Fruit fly (Drosophila melanogaster) Kc167 (cell line): ENCODE results near the gene CG7565.

Source experiments
- Myc ChIP-seq: fragments of >200 bp; optimal IDR thresholded peaks from 2 replicates; lab custom pipeline; 2017; ENCODE audit warnings: missing external identifiers
- Sin3A ChIP-seq: fragments of >200 bp; optimal IDR thresholded peaks from 2 replicates; lab custom pipeline; 2018; ENCODE audit warnings: missing external identifiers
- h ChIP-seq: fragments of >200 bp; optimal IDR thresholded peaks from 3 replicates; lab custom pipeline; 2018; ENCODE audit warnings: missing external identifiers
- insv ChIP-seq: fragments of >200 bp; optimal IDR thresholded peaks from 3 replicates; lab custom pipeline; 2018; ENCODE audit warnings: missing external identifiers
- psq ChIP-seq: fragments of >200 bp; optimal IDR thresholded peaks from 2 replicates; lab custom pipeline; 2017; ENCODE audit warnings: missing external identifiers
- ttk ChIP-seq: sonication (Bioruptor generic); optimal IDR thresholded peaks from 2 replicates; lab custom pipeline; 2017; ENCODE audit warnings: missing external identifiers

Gene CG7565

dm6 chr3L:8063214-8064156, 28.1 kb downstream of the CG7565 start, which contains the start of gene Sarm:
TSS of gene Sarm (plus strand) at chr3L:8063874.
- no peak for TF ChIP-seq Sin3A (lab: Kevin White, UChicago)
- TF ChIP-seq ttk (lab: Kevin White, UChicago): no peak
- no peak for TF ChIP-seq insv (lab: Kevin White, UChicago)
- TF ChIP-seq h (lab: Kevin White, UChicago): no peak
- TF ChIP-seq psq (lab: Kevin White, UChicago): no peak
- TF ChIP-seq Myc (lab: Kevin White, UChicago): no peak

DNA sequence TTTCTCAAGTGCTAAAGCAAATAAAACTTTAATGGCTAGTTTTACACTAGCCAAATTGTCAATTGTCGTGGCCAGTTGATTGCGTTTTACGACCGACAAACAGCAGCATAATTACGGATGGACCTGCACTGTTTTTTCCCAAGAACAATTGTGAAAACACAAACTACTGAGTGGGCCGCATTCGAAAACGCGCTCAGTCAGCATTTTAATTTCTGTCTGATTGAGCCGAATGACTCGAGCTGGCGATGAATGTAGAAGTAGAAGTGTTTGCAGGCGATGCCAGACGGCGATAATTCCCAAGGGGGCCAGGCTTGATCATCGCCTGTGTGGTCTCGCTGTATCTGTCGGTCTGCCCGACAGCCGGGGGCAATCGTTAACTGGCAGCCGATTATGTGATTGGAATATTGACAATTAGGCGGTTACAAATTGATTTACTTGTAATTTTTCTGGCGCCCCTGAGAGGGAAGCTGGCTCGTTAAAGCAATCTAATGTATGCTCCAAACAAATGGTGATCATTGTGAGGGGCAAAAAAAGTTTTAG, 31.9 kb downstream of the CG7565 start:
- TF ChIP-seq psq (lab: Kevin White, UChicago) (no peak), h (lab: Kevin White, UChicago) (no peak), Myc (lab: Kevin White, UChicago) (no peak), Sin3A (lab: Kevin White, UChicago) (no peak), insv (lab: Kevin White, UChicago) (no peak), ttk (lab: Kevin White, UChicago) (no peak)

dm6 chr3L:8058190-8058997, 33.2 kb downstream of the CG7565 start, which contains the start of gene bip1:
TSS of gene bip1 (minus strand) at chr3L:8058713.
- TF ChIP-seq Myc (lab: Kevin White, UChicago) (no peak), h (lab: Kevin White, UChicago) (no peak), Sin3A (lab: Kevin White, UChicago) (no peak), insv (lab: Kevin White, UChicago) (no peak), psq (lab: Kevin White, UChicago) (no peak)

- TF ChIP-seq ttk (lab: Kevin White, UChicago) (no peak), psq (lab: Kevin White, UChicago) (no peak), Sin3A (lab: Kevin White, UChicago) (no peak), insv (lab: Kevin White, UChicago) (no peak), Myc (lab: Kevin White, UChicago) (no peak), h (lab: Kevin White, UChicago) (no peak)
Measured at dm6 chr3L:8057823-8058189, 33.8 kb downstream of the CG7565 start.

- no peak for TF ChIP-seq h (lab: Kevin White, UChicago)
Measured at dm6 chr3L:8057423-8057822, 34.2 kb downstream of the CG7565 start.

dm6 chr3L:8056740-8057253, 34.8 kb downstream of the CG7565 start:
- TF ChIP-seq Sin3A (lab: Kevin White, UChicago): no peak
- TF ChIP-seq h (lab: Kevin White, UChicago): no peak
- TF ChIP-seq ttk (lab: Kevin White, UChicago): no peak
- TF ChIP-seq psq (lab: Kevin White, UChicago): no peak
- TF ChIP-seq Myc (lab: Kevin White, UChicago): no peak
- TF ChIP-seq insv (lab: Kevin White, UChicago): no peak

DNA sequence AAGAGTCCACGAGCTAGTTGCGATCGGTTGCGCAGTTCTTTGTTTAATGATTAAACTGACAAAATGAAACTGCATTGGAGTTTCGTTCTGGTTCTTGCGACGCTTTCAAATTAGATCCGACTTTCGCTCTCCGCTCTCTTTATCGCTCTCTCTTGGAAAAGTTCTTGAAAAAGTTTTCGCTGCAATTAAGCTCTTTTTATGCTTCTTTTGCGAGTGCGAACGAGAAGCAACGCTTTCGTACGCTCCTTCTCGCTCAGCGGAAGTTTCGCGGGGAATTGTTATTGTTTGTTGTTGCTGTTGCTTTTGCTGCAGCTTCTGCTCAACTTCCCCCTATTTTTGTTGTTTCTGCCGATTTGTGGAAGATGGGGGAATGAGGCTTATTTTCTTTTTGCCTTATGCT, 35.3 kb downstream of the CG7565 start:
- no peak for TF ChIP-seq Sin3A (lab: Kevin White, UChicago)
- no peak for TF ChIP-seq psq (lab: Kevin White, UChicago)
- TF ChIP-seq ttk (lab: Kevin White, UChicago): no peak
- TF ChIP-seq insv (lab: Kevin White, UChicago): no peak
- TF ChIP-seq h (lab: Kevin White, UChicago): no peak
- no peak for TF ChIP-seq Myc (lab: Kevin White, UChicago)

DNA sequence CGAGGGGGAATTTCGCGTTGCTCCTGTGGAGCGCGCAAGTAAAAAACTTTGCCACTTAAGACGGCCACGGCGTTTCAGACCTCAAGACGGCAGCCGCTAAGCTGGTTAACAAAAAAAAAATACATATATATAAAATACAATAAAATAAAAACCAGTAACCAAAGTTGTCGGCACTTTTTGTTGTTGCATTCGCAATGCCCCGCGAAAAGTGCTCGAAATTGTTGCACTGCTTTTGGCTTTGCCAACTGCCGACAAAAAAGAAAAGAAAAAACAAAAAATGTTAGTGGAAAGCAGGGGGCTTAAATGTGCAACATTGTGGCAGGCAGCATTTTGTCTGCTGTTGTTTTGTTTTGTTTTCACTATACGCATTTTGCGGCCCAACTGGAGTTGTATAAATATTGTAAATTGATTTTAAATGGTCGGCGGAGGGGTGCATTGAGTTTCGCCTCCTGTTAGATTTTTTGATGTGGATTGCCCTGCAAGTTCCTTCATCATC, 46.7 kb downstream of the CG7565 start:
- TF ChIP-seq Myc (lab: Kevin White, UChicago): no peak
- TF ChIP-seq Sin3A (lab: Kevin White, UChicago): no peak
- TF ChIP-seq psq (lab: Kevin White, UChicago): no peak
- no peak for TF ChIP-seq ttk (lab: Kevin White, UChicago)
- no peak for TF ChIP-seq insv (lab: Kevin White, UChicago)
- TF ChIP-seq h (lab: Kevin White, UChicago): no peak

- TF ChIP-seq insv (lab: Kevin White, UChicago): no peak
- no peak for TF ChIP-seq Sin3A (lab: Kevin White, UChicago)
- TF ChIP-seq h (lab: Kevin White, UChicago): no peak
- no peak for TF ChIP-seq ttk (lab: Kevin White, UChicago)
- no peak for TF ChIP-seq Myc (lab: Kevin White, UChicago)
Measured at dm6 chr3L:8043622-8044021, 48.0 kb downstream of the CG7565 start.

DNA sequence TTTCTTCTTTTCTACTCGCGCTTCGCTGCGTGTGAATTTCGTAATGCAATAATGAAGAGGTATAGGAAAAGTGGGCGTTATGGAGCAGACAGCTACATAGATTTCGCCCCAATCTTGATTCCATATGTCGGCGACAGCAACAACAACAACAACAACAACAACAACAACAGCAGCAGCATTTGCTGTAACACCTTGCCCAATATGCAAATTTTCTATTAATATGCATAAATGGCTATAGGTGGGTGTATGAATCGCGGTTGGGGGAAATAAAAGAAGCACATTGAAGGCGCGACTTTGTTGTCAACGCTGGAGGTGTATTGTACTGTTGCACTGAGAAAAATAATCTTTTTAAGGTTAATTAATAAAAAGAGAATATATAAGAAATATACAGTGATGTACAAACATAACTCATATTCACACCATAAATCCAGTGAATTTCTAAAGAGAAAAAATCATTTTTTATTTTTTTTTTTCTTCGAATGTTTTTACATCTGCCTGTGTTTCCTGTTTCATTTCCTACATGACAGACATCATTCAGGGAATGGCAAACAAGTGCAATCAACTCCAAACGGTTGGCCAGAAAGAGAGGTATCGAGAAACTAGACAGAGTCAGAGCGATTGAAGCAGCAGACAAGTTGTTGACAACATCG, 50.0 kb downstream of the CG7565 start:
- TF ChIP-seq Sin3A (lab: Kevin White, UChicago) (no peak), h (lab: Kevin White, UChicago) (no peak), psq (lab: Kevin White, UChicago) (no peak), Myc (lab: Kevin White, UChicago) (no peak), insv (lab: Kevin White, UChicago) (no peak), ttk (lab: Kevin White, UChicago) (no peak)
